Worm (Caenorhabditis elegans): ENCODE results near the gene fbxb-49.

DNA sequence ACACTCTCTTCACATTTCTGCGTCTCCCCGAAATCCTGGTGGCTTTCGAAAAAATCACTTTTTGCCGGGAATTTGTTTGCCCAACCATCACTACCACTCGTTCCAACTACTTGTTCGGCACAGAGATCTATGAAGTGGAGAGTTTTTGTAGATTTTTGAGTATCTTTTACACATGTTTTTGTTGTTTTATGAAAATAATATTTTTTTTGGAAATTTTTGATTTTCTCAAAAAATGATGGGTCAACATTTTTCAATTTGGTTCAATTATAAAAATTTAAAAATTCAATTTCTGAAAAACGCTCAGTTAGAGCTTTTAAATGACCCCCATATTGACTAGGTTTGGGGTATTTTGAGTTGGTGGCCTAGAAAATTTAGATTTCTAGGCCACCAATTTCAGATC is 42.8 kb upstream of the fbxb-49 start, which contains the start of gene Y51H7BR.7:
- TF ChIP-seq tab-1 (GFP tag; IDR thresholded peaks at IDR 0.05) (no peak), klf-2 (GFP tag; conservative IDR thresholded peaks at IDR 0.05) (no peak), med-1 (GFP tag; optimal IDR thresholded peaks at IDR 0.05; ENCODE audit: insufficient read depth) (no peak), ztf-29 (GFP tag; IDR thresholded peaks at IDR 0.05) (no peak), flt-1 (GFP tag; IDR thresholded peaks at IDR 0.05) (no peak), ztf-23 (GFP tag; IDR thresholded peaks at IDR 0.05) (no peak), cog-1 (tag; optimal IDR thresholded peaks at IDR 0.05) (no peak)

All from whole organism, midembryonic.